Worm (Caenorhabditis elegans): ENCODE results near the gene K12H6.4.

DNA sequence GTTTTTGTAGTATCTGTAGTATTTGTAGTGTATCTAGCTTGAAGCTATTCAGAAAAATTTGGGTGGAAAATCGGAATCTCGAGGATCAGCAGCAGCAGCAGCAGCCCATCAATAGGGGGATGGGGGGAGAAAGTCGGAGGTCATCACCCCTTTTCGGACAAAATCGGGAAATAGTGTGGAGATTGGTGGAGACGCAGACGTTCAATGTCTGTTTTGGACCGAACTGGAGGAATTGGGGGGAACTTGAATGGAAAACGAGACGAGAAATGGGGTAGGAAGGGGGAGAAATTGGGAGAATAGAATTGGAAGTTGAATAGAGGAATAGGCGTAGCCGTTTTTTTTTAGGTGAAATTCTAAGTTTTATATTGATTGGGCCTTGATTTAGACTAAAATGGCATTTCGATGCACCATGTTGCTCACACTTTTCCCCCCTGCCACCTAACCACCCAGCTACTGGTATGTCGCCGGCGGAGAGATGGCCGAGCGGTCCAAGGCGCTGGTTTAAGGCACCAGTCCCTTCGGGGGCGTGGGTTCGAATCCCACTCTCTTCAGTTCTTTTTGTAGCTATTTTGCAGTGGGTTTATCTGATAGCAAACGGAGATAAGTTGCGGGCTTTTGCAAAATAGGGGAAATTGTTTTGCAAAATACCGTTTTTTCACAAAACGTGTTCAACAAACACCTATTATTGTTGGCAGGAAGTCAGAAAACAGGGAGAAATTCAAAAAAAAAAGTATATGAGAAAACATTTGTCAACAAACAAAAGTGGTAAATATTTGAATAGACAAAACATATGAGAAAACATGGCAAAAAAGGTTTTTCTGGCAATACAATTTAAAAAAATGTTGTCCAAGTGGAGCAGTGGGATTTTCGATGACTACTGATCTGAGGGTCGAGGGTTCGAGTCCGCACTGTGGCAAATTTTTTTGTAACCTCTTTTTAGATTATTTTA lies 36.1 kb upstream of the K12H6.4 start:
- TF ChIP-seq elt-3 (tag; optimal IDR thresholded peaks at IDR 0.05) = no peak
- TF ChIP-seq jun-1 (tag; optimal IDR thresholded peaks at IDR 0.05) = no peak
- TF ChIP-seq pha-4 (tag; optimal IDR thresholded peaks at IDR 0.05) = peak; percentile 24
- TF ChIP-seq ama-1 (optimal IDR thresholded peaks at IDR 0.05) = no peak
- TF ChIP-seq fkh-2 (tag; optimal IDR thresholded peaks at IDR 0.05) = no peak

Measured in whole organism, L3 larva.